Worm (Caenorhabditis elegans): ENCODE measurements around the gene srw-130.
A peak's percentile ranks its signal among the peaks of the same experiment; 100 is the strongest.
"Not testable (repeated sequence)": the region's sequence is repeated elsewhere in the genome, so short reads cannot be mapped to it uniquely, and the experiment has no call there.

The srw-130 gene

DNA sequence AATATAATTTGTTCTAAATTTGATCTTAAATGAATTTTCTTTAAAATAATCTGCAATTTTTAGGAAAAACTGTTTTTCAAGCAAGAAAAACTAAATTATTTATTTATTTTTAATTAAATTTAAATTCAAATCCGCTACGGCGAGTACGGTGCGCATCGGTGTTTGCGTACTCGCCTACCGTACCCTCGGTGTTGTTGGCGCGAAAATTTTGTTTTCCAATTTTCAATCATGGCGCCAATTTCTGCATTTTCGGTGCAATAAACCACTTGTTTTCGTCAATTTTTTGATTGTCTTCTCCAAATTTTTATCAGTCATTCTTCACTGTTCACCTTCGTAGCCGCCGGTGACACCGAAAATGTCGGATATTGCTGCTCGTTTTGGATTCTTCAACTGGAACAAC, 30.1 kb upstream of the srw-130 start, which contains the start of gene pygl-1:
Gene pygl-1 (plus strand): TSS at position 211 of the 400 bp plus-strand sequence.
- no peak for TF ChIP-seq nhr-12 (tag; optimal IDR thresholded peaks at IDR 0.05)
- peak; percentile 6 to 54 for TF ChIP-seq lin-35 (GFP tag; optimal IDR thresholded peaks at IDR 0.05)
- TF ChIP-seq nhr-28 (tag; optimal IDR thresholded peaks at IDR 0.05): no peak
- TF ChIP-seq lin-14 (GFP tag; optimal IDR thresholded peaks at IDR 0.05): no peak
- peak; percentile 64 to 92 for TF ChIP-seq lsy-2 (tag; optimal IDR thresholded peaks at IDR 0.05)
- TF ChIP-seq efl-3 (GFP tag; optimal IDR thresholded peaks at IDR 0.05): no peak
- no peak for TF ChIP-seq ceh-90 (tag; optimal IDR thresholded peaks at IDR 0.05)
- no peak for TF ChIP-seq nhr-84 (tag; optimal IDR thresholded peaks at IDR 0.05)
- TF ChIP-seq efl-1 (optimal IDR thresholded peaks at IDR 0.05): peak; percentile 46 to 73
- TF ChIP-seq efl-1 (GFP tag; optimal IDR thresholded peaks at IDR 0.05 in 1 of 2): peak; percentile 64 to 90
- TF ChIP-seq xbp-1 (tag; optimal IDR thresholded peaks at IDR 0.05): no peak
- no peak for TF ChIP-seq unc-30 (tag; optimal IDR thresholded peaks at IDR 0.05)
- TF ChIP-seq unc-86 (tag; optimal IDR thresholded peaks at IDR 0.05): no peak
- peak in 2 of 3 experiments; percentile 24 to 70 for TF ChIP-seq dpl-1 (GFP tag; optimal IDR thresholded peaks at IDR 0.05)
- peak; percentile 32 for TF ChIP-seq F16B12.6 (tag; optimal IDR thresholded peaks at IDR 0.05)

DNA sequence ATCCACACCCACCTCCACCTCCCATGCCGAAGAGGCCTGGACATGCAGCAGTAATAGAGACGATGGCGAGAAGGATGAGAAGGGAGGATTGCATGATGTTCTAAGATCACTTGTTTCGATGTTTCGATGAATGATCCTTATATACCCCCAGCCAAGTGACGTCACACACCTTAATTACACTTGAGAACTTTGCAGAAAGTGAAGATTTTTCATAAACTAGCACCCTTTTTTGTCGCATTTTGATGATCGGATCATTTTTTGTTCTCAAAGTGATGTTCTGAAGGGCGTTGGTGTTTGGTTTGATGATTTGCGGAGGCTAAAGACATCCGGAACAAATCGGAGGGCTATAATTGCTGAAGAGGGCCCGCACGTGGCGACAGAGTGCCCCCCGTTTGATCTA, 27.1 kb upstream of the srw-130 start, which contains the start of gene grl-27:
Gene grl-27 (minus strand): TSS at position 101 of the 400 bp plus-strand sequence.
- no peak for TF ChIP-seq nhr-77 (tag; optimal IDR thresholded peaks at IDR 0.05)
- no peak for TF ChIP-seq elt-2 (tag; optimal IDR thresholded peaks at IDR 0.05)
- TF ChIP-seq ama-1 (optimal IDR thresholded peaks at IDR 0.05): no peak
- TF ChIP-seq ces-1 (GFP tag; optimal IDR thresholded peaks at IDR 0.05): no peak
- no peak for TF ChIP-seq dpl-1 (GFP tag; optimal IDR thresholded peaks at IDR 0.05)
- no peak for TF ChIP-seq ceh-88 (GFP tag; IDR thresholded peaks at IDR 0.05)
- no peak for TF ChIP-seq lsy-2 (tag; optimal IDR thresholded peaks at IDR 0.05)
- no peak for TF ChIP-seq dsc-1 (tag; optimal IDR thresholded peaks at IDR 0.05)
- no peak for TF ChIP-seq lin-13 (GFP tag; optimal IDR thresholded peaks at IDR 0.05)
- no peak for TF ChIP-seq pqm-1 (tag; optimal IDR thresholded peaks at IDR 0.05)
- no peak for TF ChIP-seq nhr-12 (tag; optimal IDR thresholded peaks at IDR 0.05)
- no peak for TF ChIP-seq aly-2 (tag; optimal IDR thresholded peaks at IDR 0.05)
- TF ChIP-seq lin-35 (GFP tag; optimal IDR thresholded peaks at IDR 0.05): no peak
- no peak for TF ChIP-seq nhr-11 (tag; optimal IDR thresholded peaks at IDR 0.05)
- TF ChIP-seq fkh-4 (tag; optimal IDR thresholded peaks at IDR 0.05; ENCODE audit: borderline replicate concordance): no peak
- TF ChIP-seq mep-1 (tag; optimal IDR thresholded peaks at IDR 0.05): no peak
- TF ChIP-seq xbp-1 (tag; optimal IDR thresholded peaks at IDR 0.05): no peak
- TF ChIP-seq elt-3 (tag; optimal IDR thresholded peaks at IDR 0.05): no peak
- no peak for TF ChIP-seq mab-9 (GFP tag; IDR thresholded peaks at IDR 0.05)
- TF ChIP-seq sptf-1 (tag; optimal IDR thresholded peaks at IDR 0.05): no peak

DNA sequence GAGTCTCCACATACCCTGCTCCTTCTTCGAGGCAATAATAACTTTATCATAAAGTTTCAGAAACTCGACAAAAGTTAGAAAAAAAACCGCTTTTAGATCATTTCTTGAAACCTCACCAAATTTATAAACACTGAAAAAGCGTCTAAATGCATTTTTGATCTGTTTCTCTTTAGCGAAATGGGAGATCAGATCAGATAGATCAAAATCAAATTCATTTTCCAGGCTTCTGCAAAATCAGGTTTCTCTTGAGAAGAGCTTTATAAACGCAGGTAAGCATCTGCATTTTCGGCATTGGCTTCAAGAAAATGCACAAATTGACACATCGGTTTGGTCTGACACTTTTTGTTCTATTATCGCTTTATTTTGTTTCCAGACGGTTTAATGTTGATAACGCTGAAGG, 23.7 kb upstream of the srw-130 start, which contains the start of gene F40C5.1:
Gene F40C5.1 (plus strand): TSS at position 301 of the 400 bp plus-strand sequence.
- TF ChIP-seq pag-3 (tag; optimal IDR thresholded peaks at IDR 0.05; ENCODE audit: borderline replicate concordance, insufficient read depth); dpl-1 (GFP tag; optimal IDR thresholded peaks at IDR 0.05); alr-1 (tag; optimal IDR thresholded peaks at IDR 0.05; ENCODE audit: borderline replicate concordance): not testable (repeated sequence)

DNA sequence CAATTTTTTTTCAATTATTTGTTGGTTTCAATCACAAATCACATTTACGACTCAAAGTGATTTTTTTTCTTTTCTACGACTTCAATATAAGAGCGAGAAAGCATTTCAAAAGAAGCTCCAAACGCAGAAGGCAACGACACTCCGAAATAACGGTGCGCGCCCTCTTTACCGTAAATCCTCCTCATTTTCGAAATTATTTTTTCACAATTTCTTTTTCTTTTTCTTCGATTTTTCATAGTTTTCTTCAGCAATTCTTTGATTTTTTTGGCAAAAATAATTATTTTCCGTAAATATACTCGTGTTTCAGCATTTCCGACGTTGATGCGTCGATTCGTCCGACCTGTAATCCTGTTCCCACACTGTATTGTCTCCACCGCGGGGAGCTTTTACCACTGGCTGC, 22.0 kb upstream of the srw-130 start, which contains the start of gene F40C5.2:
Gene F40C5.2 (plus strand): TSS at position 301 of the 400 bp plus-strand sequence.
- TF ChIP-seq lin-35 (GFP tag; optimal IDR thresholded peaks at IDR 0.05); skn-1 (tag; optimal IDR thresholded peaks at IDR 0.05); F16B12.6 (tag; optimal IDR thresholded peaks at IDR 0.05): not testable (repeated sequence)

DNA sequence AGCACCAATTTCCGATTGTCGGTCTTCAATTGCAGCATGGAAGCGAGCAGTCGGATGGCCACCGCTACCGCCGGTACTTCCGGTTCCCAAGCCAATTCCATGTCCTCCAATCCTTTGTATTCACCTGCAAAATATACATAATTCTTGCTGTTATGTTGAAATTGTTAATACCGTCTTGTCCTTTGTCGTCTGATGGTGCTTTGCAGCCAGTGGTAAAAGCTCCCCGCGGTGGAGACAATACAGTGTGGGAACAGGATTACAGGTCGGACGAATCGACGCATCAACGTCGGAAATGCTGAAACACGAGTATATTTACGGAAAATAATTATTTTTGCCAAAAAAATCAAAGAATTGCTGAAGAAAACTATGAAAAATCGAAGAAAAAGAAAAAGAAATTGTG, 15.6 kb upstream of the srw-130 start, which contains the start of gene T24A6.17:
Gene T24A6.17 (minus strand): TSS at position 101 of the 400 bp plus-strand sequence.
- not testable (repeated sequence) for TF ChIP-seq mef-2 (tag; optimal IDR thresholded peaks at IDR 0.05); nhr-85 (tag); zip-4 (GFP tag; optimal IDR thresholded peaks at IDR 0.05)

Measured in whole organism, L1 larva.